Worm (Caenorhabditis elegans) whole organism, midembryonic: ENCODE data around the gene srw-62.

Experiments used
- T22C8.4 ChIP-seq: fragments of 200-800 bp; sonication (Bioruptor generic); IDR thresholded peaks from 2 replicates; pipeline ENCODE4 v1.3.6; 2022; ENCODE audit warnings: missing genetic modification characterization, missing compliant biosample characterization
- cog-1 ChIP-seq: sonication (generic microtip); optimal IDR thresholded peaks from 2 replicates; lab custom pipeline; 2016; ENCODE audit warnings: missing genetic modification characterization, missing compliant biosample characterization
- flt-1 ChIP-seq: fragments of 200-800 bp; sonication (Bioruptor generic); IDR thresholded peaks from 2 replicates; pipeline ENCODE4 v1.3.6; 2022; ENCODE audit warnings: missing genetic modification characterization, missing compliant biosample characterization
- klf-2 ChIP-seq: fragments of 200-800 bp; sonication (Bioruptor generic); conservative IDR thresholded peaks from 2 replicates; pipeline ENCODE4 v1.3.6; 2022; ENCODE audit warnings: missing genetic modification reagents, missing genetic modification characterization, missing compliant biosample characterization
- med-1 ChIP-seq: sonication (generic microtip); optimal IDR thresholded peaks from 2 replicates; lab custom pipeline; 2017; ENCODE audit warnings: missing genetic modification characterization, mild to moderate bottlenecking, missing compliant biosample characterization, antibody characterized with exemption, missing genetic modification reagents; ENCODE audit not compliant: insufficient read depth
- ref-1 ChIP-seq: fragments of 200-800 bp; sonication (Bioruptor generic); conservative IDR thresholded peaks from 2 replicates; pipeline ENCODE4 v1.3.6; 2022; ENCODE audit warnings: missing genetic modification reagents, missing genetic modification characterization, missing compliant biosample characterization
- tab-1 ChIP-seq: fragments of 200-800 bp; sonication (Bioruptor generic); IDR thresholded peaks from 2 replicates; pipeline ENCODE4 v1.3.6; 2022; ENCODE audit warnings: missing genetic modification characterization, missing compliant biosample characterization
- ztf-23 ChIP-seq: fragments of 200-800 bp; sonication (Bioruptor generic); IDR thresholded peaks from 2 replicates; pipeline ENCODE4 v1.3.6; 2022; ENCODE audit warnings: missing genetic modification reagents, missing genetic modification characterization, missing compliant biosample characterization

The srw-62 gene

ce11 chrII:7870632-7871031, 45.4 kb downstream of the srw-62 start:
- TF ChIP-seq flt-1 (0 out of 2 replicates have a peak, but pooled peaks have one; percentile 20), T22C8.4 (GFP tag; lab: Robert Waterston, UW) (no peak)

DNA sequence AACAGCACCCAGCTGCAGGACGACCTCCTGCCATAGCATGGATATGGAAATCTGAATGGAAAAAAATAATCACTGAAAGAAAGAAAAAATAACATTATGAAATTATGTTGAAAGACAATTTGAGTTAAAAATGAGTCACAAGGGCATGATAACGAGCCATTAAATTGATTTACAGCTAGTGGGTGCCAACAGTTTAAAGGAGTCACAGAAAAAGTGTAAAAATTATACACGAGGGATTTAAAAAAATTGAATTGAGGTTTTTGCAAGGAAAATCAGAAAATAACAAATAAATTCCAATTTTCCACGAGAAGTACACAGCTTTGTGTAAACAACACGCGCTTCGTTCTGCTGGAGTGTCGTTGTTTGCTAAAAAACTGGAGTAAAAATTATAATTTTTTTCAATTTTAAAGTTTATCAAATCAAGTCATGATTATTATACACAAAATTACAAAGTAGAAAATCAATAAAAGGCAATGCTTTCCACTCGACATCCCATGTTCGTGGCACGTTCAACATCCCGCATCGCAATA, 48.7 kb downstream of the srw-62 start, which contains the start of gene T01H3.3:
TSS of gene T01H3.3 (minus strand) at position 51 of the 530 bp plus-strand sequence.
- no peak for TF ChIP-seq flt-1
- TF ChIP-seq klf-2 (GFP tag; lab: Robert Waterston, UW), result no peak
- no peak for TF ChIP-seq med-1 (GFP tag; lab: Kevin White, UChicago)
- TF ChIP-seq ztf-23, result no peak
- no peak for TF ChIP-seq ref-1 (GFP tag; lab: Robert Waterston, UW)
- no peak for TF ChIP-seq T22C8.4 (GFP tag; lab: Robert Waterston, UW)
- TF ChIP-seq tab-1 (GFP tag; lab: Robert Waterston, UW), result no peak
- TF ChIP-seq cog-1 (tag; lab: Kevin White, UChicago), result no peak
